Fruit fly (Drosophila melanogaster) S2 (cell line): ENCODE results near the gene Arl8.

ENCODE experiments used
- CG8478 ChIP-seq: fragments of >200 bp; optimal IDR thresholded peaks from 2 replicates; lab custom pipeline; 2018
- CTCF ChIP-seq, 2 experiments: fragments of >200 bp; optimal IDR thresholded peaks; 2 replicates each; lab custom pipeline; 2018

- no peak for TF ChIP-seq CTCF (optimal IDR thresholded peaks at IDR 0.05; lab: Kevin White, UChicago)
- TF ChIP-seq CG8478 (lab: Kevin White, UChicago) = no peak
These were observed 7.5 kb upstream of the Arl8 start for dm6 chr3R:8118781-8119456.
